Worm (Caenorhabditis elegans): Measurements from ENCODE around the gene F13A2.4.

Gene F13A2.4

DNA sequence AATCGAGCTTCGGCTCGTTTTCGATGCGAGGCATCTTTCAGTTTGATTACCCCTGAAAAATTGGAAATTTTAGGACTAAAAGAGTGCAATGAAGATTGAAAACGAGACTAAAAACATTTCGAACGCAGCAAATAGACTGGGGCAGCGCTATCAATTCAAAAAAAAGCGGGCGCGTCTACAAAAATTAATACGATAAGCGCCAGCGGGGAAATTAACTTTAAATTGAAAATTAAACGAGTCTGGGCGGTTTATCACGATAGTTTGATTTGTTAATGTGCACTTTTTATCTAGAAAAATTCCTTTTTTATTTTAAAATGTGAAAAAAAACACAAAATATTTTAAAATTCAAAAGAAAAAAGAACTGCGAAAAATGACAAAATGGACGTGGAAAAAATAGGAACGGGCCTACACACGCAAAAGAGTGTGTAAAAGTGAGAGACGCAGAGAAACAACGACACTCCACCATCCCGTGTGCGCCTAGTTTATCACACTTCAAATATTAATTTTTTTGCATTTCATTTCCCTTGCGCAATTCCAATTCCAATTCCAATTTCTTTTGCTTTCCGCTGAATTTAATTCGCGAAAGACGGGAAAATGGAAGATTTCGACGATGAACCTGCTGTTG lies 28.6 kb downstream of the F13A2.4 start, which contains the start of the genes gmpr-1 and fipp-1 (continued):
- no peak for TF ChIP-seq nhr-12 (tag; optimal IDR thresholded peaks at IDR 0.05)
- no peak for TF ChIP-seq nhr-84 (tag; optimal IDR thresholded peaks at IDR 0.05)
- TF ChIP-seq nhr-77 (tag; optimal IDR thresholded peaks at IDR 0.05), result no peak
- TF ChIP-seq Y116A8C.19 (tag; optimal IDR thresholded peaks at IDR 0.05; ENCODE audit: borderline replicate concordance), result no peak
- peak; percentile 54 for TF ChIP-seq skn-1 (tag; optimal IDR thresholded peaks at IDR 0.05)
- TF ChIP-seq sup-37 (GFP tag; optimal IDR thresholded peaks at IDR 0.05), result no peak
- TF ChIP-seq nhr-85 (tag), result peak; percentile 82
- no peak for TF ChIP-seq pqm-1 (tag; optimal IDR thresholded peaks at IDR 0.05)
- TF ChIP-seq aha-1 (tag; optimal IDR thresholded peaks at IDR 0.05), result no peak
- no peak for TF ChIP-seq lin-14 (GFP tag; optimal IDR thresholded peaks at IDR 0.05)
- TF ChIP-seq lir-3 (tag; optimal IDR thresholded peaks at IDR 0.05; ENCODE audit: poor library complexity), result no peak
- TF ChIP-seq efl-3 (GFP tag; optimal IDR thresholded peaks at IDR 0.05), result no peak
- TF ChIP-seq sox-4 (tag; optimal IDR thresholded peaks at IDR 0.05), result no peak
- peak; percentile 55 for TF ChIP-seq C16A3.4 (tag; optimal IDR thresholded peaks at IDR 0.05)
- no peak for TF ChIP-seq ceh-88 (GFP tag; IDR thresholded peaks at IDR 0.05)
- no peak for TF ChIP-seq hpl-2 (GFP tag; optimal IDR thresholded peaks at IDR 0.05)
- no peak for TF ChIP-seq fkh-4 (tag; optimal IDR thresholded peaks at IDR 0.05; ENCODE audit: borderline replicate concordance)
- TF ChIP-seq snpc-4 (tag; optimal IDR thresholded peaks at IDR 0.05), result no peak
- TF ChIP-seq irx-1 (tag; optimal IDR thresholded peaks at IDR 0.05), result peak; percentile 59
- TF ChIP-seq nhr-28 (tag; optimal IDR thresholded peaks at IDR 0.05), result no peak
- TF ChIP-seq pag-3 (tag; optimal IDR thresholded peaks at IDR 0.05; ENCODE audit: borderline replicate concordance, insufficient read depth), result no peak
- TF ChIP-seq dpl-1 (GFP tag; optimal IDR thresholded peaks at IDR 0.05), result peak; percentile 64 to 78 (median 73)
- TF ChIP-seq dsc-1 (tag; optimal IDR thresholded peaks at IDR 0.05), result peak; percentile 57
- no peak for TF ChIP-seq pax-3 (tag; optimal IDR thresholded peaks at IDR 0.05)
- TF ChIP-seq jun-1 (tag; optimal IDR thresholded peaks at IDR 0.05), result peak; percentile 33
- no peak for TF ChIP-seq tlp-1 (tag; optimal IDR thresholded peaks at IDR 0.05)
- no peak for TF ChIP-seq unc-98 (GFP tag; IDR thresholded peaks at IDR 0.05)
- peak in 1 of 2 experiments; percentile 30 for TF ChIP-seq mdl-1 (tag; optimal IDR thresholded peaks at IDR 0.05)
- TF ChIP-seq unc-62 (GFP tag; optimal IDR thresholded peaks at IDR 0.05), result no peak
- TF ChIP-seq nhr-11 (tag; optimal IDR thresholded peaks at IDR 0.05), result no peak
- peak; percentile 67 for TF ChIP-seq unc-86 (tag; optimal IDR thresholded peaks at IDR 0.05)
- TF ChIP-seq fkh-10 (GFP tag; optimal IDR thresholded peaks at IDR 0.05), result no peak
- peak; percentile 33 to 71 (median 45) for TF ChIP-seq ceh-82 (tag; optimal IDR thresholded peaks at IDR 0.05)
- TF ChIP-seq elt-2 (tag; optimal IDR thresholded peaks at IDR 0.05), result peak; percentile 22
- peak; percentile 77 for TF ChIP-seq swsn-7 (tag; optimal IDR thresholded peaks at IDR 0.05)
- TF ChIP-seq zip-4 (GFP tag; optimal IDR thresholded peaks at IDR 0.05), result peak; percentile 21
- no peak for TF ChIP-seq egl-27 (tag; optimal IDR thresholded peaks at IDR 0.05)
- peak; percentile 57 for TF ChIP-seq lin-15B (tag; optimal IDR thresholded peaks at IDR 0.05)
- TF ChIP-seq lin-13 (GFP tag; optimal IDR thresholded peaks at IDR 0.05), result no peak
- peak; percentile 67 to 82 for TF ChIP-seq lin-35 (GFP tag; optimal IDR thresholded peaks at IDR 0.05)
- no peak for TF ChIP-seq C04F5.9 (tag; optimal IDR thresholded peaks at IDR 0.05)
- no peak for TF ChIP-seq C34B4.2 (tag; optimal IDR thresholded peaks at IDR 0.05)
- peak; percentile 81 for TF ChIP-seq nhr-71 (tag; optimal IDR thresholded peaks at IDR 0.05)
- peak; percentile 22 for TF ChIP-seq egl-13 (tag; optimal IDR thresholded peaks at IDR 0.05)
- TF ChIP-seq blmp-1 (tag; optimal IDR thresholded peaks at IDR 0.05), result peak; percentile 33
- TF ChIP-seq nhr-237 (tag; optimal IDR thresholded peaks at IDR 0.05), result no peak
- TF ChIP-seq snu-23 (GFP tag; optimal IDR thresholded peaks at IDR 0.05), result peak; percentile 86
- no peak for TF ChIP-seq unc-130 (tag; optimal IDR thresholded peaks at IDR 0.05)
- TF ChIP-seq isw-1 (GFP tag; IDR thresholded peaks at IDR 0.05), result peak; percentile 52
- peak; percentile 73 for TF ChIP-seq xbp-1 (tag; optimal IDR thresholded peaks at IDR 0.05)
- TF ChIP-seq unc-30 (tag; optimal IDR thresholded peaks at IDR 0.05), result no peak
- no peak for TF ChIP-seq sptf-1 (tag; optimal IDR thresholded peaks at IDR 0.05)
- peak; percentile 31 for TF ChIP-seq F16B12.6 (tag; optimal IDR thresholded peaks at IDR 0.05)

Data from whole organism, L1 larva.